Fruit fly (Drosophila melanogaster) whole organism, wandering third instar larva: ENCODE results near the gene CG4783.

Source experiments
- CG32264 ChIP-seq: fragments of 200-800 bp; sonication (Bioruptor generic); optimal IDR thresholded peaks from 2 replicates; lab custom pipeline; 2016; ENCODE audit warnings: missing biosample characterization, missing genetic modification characterization
- foxo ChIP-seq, 2 experiments: fragments of 200-800 bp; sonication (Bioruptor generic); optimal IDR thresholded peaks; 2 replicates in 1 of 2; 3 replicates in 1 of 2; lab custom pipeline; 2016 to 2017; ENCODE audit warnings: missing biosample characterization in 2 of 2, missing genetic modification characterization in 2 of 2
- fru ChIP-seq: fragments of 200-800 bp; sonication (Bioruptor generic); optimal IDR thresholded peaks from 3 replicates; lab custom pipeline; 2016; ENCODE audit warnings: missing biosample characterization, mild to moderate bottlenecking, missing genetic modification characterization
- pan ChIP-seq: fragments of >200 bp; optimal IDR thresholded peaks from 2 replicates; lab custom pipeline; 2017
- psq ChIP-seq: fragments of 200-800 bp; sonication (Bioruptor generic); optimal IDR thresholded peaks from 3 replicates; lab custom pipeline; 2017; ENCODE audit warnings: missing biosample characterization, mild to moderate bottlenecking, missing genetic modification characterization, moderate library complexity

DNA sequence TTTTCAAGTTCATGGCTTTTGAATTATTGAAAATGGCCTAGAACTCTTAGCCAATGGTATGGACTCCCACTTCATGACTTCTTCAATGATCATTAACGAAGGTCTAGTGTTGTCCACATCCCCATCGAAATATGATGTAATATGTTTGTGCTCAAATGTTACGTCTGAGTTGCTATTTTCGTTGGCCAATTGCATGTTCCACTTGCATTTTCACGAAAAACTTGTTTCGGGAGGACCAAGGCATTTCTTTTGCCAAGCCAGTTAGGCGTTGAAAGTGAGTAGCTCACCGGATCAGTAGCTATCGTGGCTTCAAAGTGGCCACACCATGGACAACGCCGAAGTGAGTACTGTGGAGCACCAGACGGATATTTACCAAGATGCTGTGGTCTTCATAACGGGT lies 30.0 kb upstream of the CG4783 start, which contains the start of gene CG4770:
- no peak for TF ChIP-seq CG32264 (GFP tag; lab: Kevin White, UChicago)
- no peak for TF ChIP-seq foxo (GFP tag; optimal IDR thresholded peaks at IDR 0.05; lab: Kevin White, UChicago)
- no peak for TF ChIP-seq pan (lab: Kevin White, UChicago)
- TF ChIP-seq fru, result no peak
- TF ChIP-seq psq (GFP tag; lab: Kevin White, UChicago), result no peak
